Fruit fly (Drosophila melanogaster): ENCODE data around the gene Ugt301D1.

- TF ChIP-seq psq (optimal IDR thresholded peaks at IDR 0.05) (no peak), CG8478 (optimal IDR thresholded peaks at IDR 0.05) (no peak), EcR (GFP tag; optimal IDR thresholded peaks at IDR 0.05) (no peak), Dll (optimal IDR thresholded peaks at IDR 0.05) (no peak)
These were observed 4.5 kb upstream of the Ugt301D1 start for dm6 chr2L:18504881-18505280.

Measured in whole organism.